Worm (Caenorhabditis elegans) whole organism, early embryonic: ENCODE data around the gene Y50D4A.5.

Experiments
- B0310.2 ChIP-seq: sonication (generic microtip); optimal IDR thresholded peaks from 2 replicates; lab custom pipeline; 2016; ENCODE audit warnings: mild to moderate bottlenecking, missing genetic modification characterization, missing compliant biosample characterization
- aly-1 ChIP-seq: sonication (generic microtip); optimal IDR thresholded peaks from 2 replicates; lab custom pipeline; 2016; ENCODE audit warnings: missing genetic modification characterization, missing compliant biosample characterization
- ama-1 ChIP-seq: fragments of 150-350 bp; optimal IDR thresholded peaks from 2 replicates; lab custom pipeline; 2014
- ets-7 ChIP-seq: sonication (generic microtip); optimal IDR thresholded peaks from 2 replicates; lab custom pipeline; 2016; ENCODE audit warnings: missing genotype, missing genetic modification characterization, missing compliant biosample characterization
- flt-1 ChIP-seq: fragments of 200-800 bp; sonication (Bioruptor generic); IDR thresholded peaks from 2 replicates; pipeline ENCODE4 v1.3.6; 2022; ENCODE audit warnings: missing genetic modification characterization, missing compliant biosample characterization
- hmbx-1 ChIP-seq: sonication (generic microtip); optimal IDR thresholded peaks from 2 replicates; lab custom pipeline; 2016; ENCODE audit warnings: mild to moderate bottlenecking, missing genetic modification characterization, missing compliant biosample characterization
- hmg-4 ChIP-seq: fragments of 200-800 bp; sonication (Bioruptor generic); optimal IDR thresholded peaks from 2 replicates; lab custom pipeline; 2018; ENCODE audit warnings: mild to moderate bottlenecking, missing genetic modification characterization, missing compliant biosample characterization
- hnd-1 ChIP-seq: sonication (generic microtip); optimal IDR thresholded peaks from 2 replicates; lab custom pipeline; 2016; ENCODE audit warnings: missing genetic modification characterization, missing compliant biosample characterization
- pes-1 ChIP-seq: fragments of 200-800 bp; sonication (Bioruptor generic); IDR thresholded peaks from 2 replicates; pipeline ENCODE4 v1.3.6; 2022; ENCODE audit warnings: missing genetic modification reagents, missing genetic modification characterization, missing compliant biosample characterization
- scrt-1 ChIP-seq: fragments of 200-800 bp; sonication (Bioruptor generic); IDR thresholded peaks from 2 replicates; pipeline ENCODE4 v1.3.6; 2022; ENCODE audit warnings: missing genetic modification characterization, missing compliant biosample characterization
- sea-1 ChIP-seq: fragments of 200-800 bp; sonication (Bioruptor generic); conservative IDR thresholded peaks from 2 replicates; pipeline ENCODE4 v1.3.6; 2022; ENCODE audit warnings: missing genetic modification characterization, missing compliant biosample characterization
- tbx-11 ChIP-seq: fragments of 200-800 bp; sonication (Bioruptor generic); IDR thresholded peaks from 2 replicates; pipeline ENCODE4 v1.3.6; 2022; ENCODE audit warnings: missing genetic modification characterization, missing compliant biosample characterization

DNA sequence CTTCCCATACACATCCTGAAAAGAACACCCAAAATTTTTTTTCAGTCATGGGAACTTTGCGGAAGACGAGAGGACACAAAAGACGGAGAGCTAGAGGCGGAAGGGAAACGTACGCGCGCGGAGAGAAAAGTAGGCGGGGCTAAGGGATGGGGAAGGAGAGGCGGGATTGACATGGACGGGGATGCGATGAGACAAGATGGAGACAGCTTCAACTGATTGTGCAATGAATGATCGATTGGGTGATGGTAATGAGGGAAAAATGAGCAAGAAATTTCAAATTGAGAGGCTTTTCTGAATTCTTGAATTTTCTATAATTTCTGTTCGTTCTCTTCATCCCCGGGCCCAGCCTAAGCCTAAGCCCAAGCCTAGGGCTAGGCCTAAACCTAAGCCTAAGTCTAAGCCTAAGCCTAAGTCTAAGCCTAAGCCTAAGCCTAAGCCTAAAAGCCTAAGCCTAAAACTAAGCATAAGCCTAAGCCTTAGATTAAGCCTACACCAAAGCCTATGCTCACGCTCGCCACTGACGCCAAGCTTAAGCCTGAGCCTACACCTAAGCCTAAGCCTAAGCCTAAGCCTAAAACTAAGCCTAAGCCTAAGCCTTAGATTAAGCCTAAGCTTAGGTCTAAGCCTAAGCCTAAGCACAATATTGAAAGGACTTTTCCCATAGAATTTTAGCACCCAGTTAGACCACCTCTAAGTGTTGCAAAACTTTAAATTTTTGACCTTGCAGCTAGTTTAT is 29.4 kb downstream of the Y50D4A.5 start:
- no peak for TF ChIP-seq scrt-1 (GFP tag; lab: Robert Waterston, UW)
- TF ChIP-seq hnd-1 (tag; lab: Kevin White, UChicago), result no peak
- no peak for TF ChIP-seq ama-1
- TF ChIP-seq flt-1 (GFP tag; lab: Robert Waterston, UW), result no peak
- TF ChIP-seq B0310.2, result no peak
- no peak for TF ChIP-seq sea-1 (GFP tag; lab: Robert Waterston, UW)
- no peak for TF ChIP-seq tbx-11
- TF ChIP-seq pes-1 (GFP tag; lab: Robert Waterston, UW), result no peak
- TF ChIP-seq hmg-4 (GFP tag; lab: Kevin White, UChicago), result no peak
- no peak for TF ChIP-seq ets-7
- TF ChIP-seq hmbx-1, result no peak
- no peak for TF ChIP-seq aly-1
